Fruit fly (Drosophila melanogaster) whole organism, embryonic: Measurements from ENCODE around the gene eIF2gamma.
A peak's percentile ranks its signal among the peaks of the same experiment; 100 is the strongest.

ENCODE experiments used
- Asciz ChIP-seq: fragments of 200-800 bp; sonication (Bioruptor generic); optimal IDR thresholded peaks from 2 replicates; lab custom pipeline; 2017; ENCODE audit warnings: missing biosample characterization, mild to moderate bottlenecking, missing genetic modification characterization, missing genetic modification reagents
- CG11504 ChIP-seq: fragments of 200-800 bp; sonication (Bioruptor generic); optimal IDR thresholded peaks from 3 replicates; lab custom pipeline; 2019; ENCODE audit warnings: missing biosample characterization, mild to moderate bottlenecking, missing genetic modification characterization, moderate library complexity
- CG12155 ChIP-seq: fragments of 200-800 bp; sonication (Bioruptor generic); optimal IDR thresholded peaks from 3 replicates; lab custom pipeline; 2016; ENCODE audit warnings: missing biosample characterization, missing genetic modification characterization
- CG14667 ChIP-seq: fragments of 200-800 bp; sonication (Bioruptor generic); IDR thresholded peaks from 2 replicates; pipeline ENCODE4 v1.3.6; 2022; ENCODE audit warnings: missing biosample characterization, missing genetic modification characterization
- CG15601 ChIP-seq: fragments of 200-800 bp; sonication (Bioruptor generic); optimal IDR thresholded peaks from 3 replicates; lab custom pipeline; 2019; ENCODE audit warnings: missing biosample characterization, mild to moderate bottlenecking, missing genetic modification characterization, moderate library complexity
- CG16779 ChIP-seq: fragments of 200-800 bp; sonication (Bioruptor generic); IDR thresholded peaks from 2 replicates; pipeline ENCODE4 v1.3.6; 2022; ENCODE audit warnings: missing biosample characterization, missing genetic modification characterization
- CG17359 ChIP-seq: fragments of 200-800 bp; sonication (Bioruptor generic); optimal IDR thresholded peaks from 3 replicates; lab custom pipeline; 2018; ENCODE audit warnings: missing biosample characterization, mild to moderate bottlenecking, missing genetic modification characterization, moderate library complexity
- CG17802 ChIP-seq: fragments of 200-800 bp; sonication (Bioruptor generic); optimal IDR thresholded peaks from 2 replicates; lab custom pipeline; 2018; ENCODE audit warnings: missing biosample characterization, mild to moderate bottlenecking, missing genetic modification characterization, moderate library complexity
- CG18619 ChIP-seq: fragments of 200-800 bp; sonication (Bioruptor generic); optimal IDR thresholded peaks from 3 replicates; lab custom pipeline; 2017; ENCODE audit warnings: missing biosample characterization, mild to moderate bottlenecking, missing genetic modification characterization
- CG3163 ChIP-seq: fragments of 200-800 bp; sonication (Bioruptor generic); optimal IDR thresholded peaks from 3 replicates; lab custom pipeline; 2016; ENCODE audit warnings: missing biosample characterization, missing genetic modification characterization
- CG4424 ChIP-seq: fragments of 200-800 bp; sonication (Bioruptor generic); optimal IDR thresholded peaks from 3 replicates; lab custom pipeline; 2016; ENCODE audit warnings: missing biosample characterization, missing genetic modification characterization
- CG4707 ChIP-seq: fragments of 200-800 bp; sonication (Bioruptor generic); optimal IDR thresholded peaks from 2 replicates; lab custom pipeline; 2018; ENCODE audit warnings: missing biosample characterization, mild to moderate bottlenecking, missing genetic modification characterization, moderate library complexity
- CG8478 ChIP-seq: fragments of >200 bp; optimal IDR thresholded peaks from 2 replicates; lab custom pipeline; 2018
- Dll ChIP-seq: fragments of 200-800 bp; sonication (Bioruptor generic); IDR thresholded peaks from 4 replicates; pipeline ENCODE4 v1.3.6; 2022; ENCODE audit warnings: missing biosample characterization, missing genetic modification characterization; ENCODE audit not compliant: partially characterized antibody
- Dp ChIP-seq: fragments of 200-800 bp; sonication (Bioruptor generic); optimal IDR thresholded peaks from 2 replicates; lab custom pipeline; 2018; ENCODE audit warnings: missing biosample characterization, mild to moderate bottlenecking, missing genetic modification characterization, moderate library complexity
- Dref ChIP-seq: fragments of 200-800 bp; sonication (Bioruptor generic); IDR thresholded peaks from 2 replicates; pipeline ENCODE4 v1.3.6; 2022; ENCODE audit warnings: missing biosample characterization, missing genetic modification characterization
- GATAe ChIP-seq: fragments of 200-800 bp; sonication (Bioruptor generic); conservative IDR thresholded peaks from 2 replicates; pipeline ENCODE4 v1.3.6; 2022; ENCODE audit warnings: missing biosample characterization, missing genetic modification characterization
- Hr3 ChIP-seq: fragments of 200-800 bp; sonication (Bioruptor generic); optimal IDR thresholded peaks from 3 replicates; lab custom pipeline; 2016; ENCODE audit warnings: missing biosample characterization, missing genetic modification characterization
- Lpt ChIP-seq: fragments of >200 bp; optimal IDR thresholded peaks from 2 replicates; lab custom pipeline; 2018; ENCODE audit warnings: missing biosample characterization, missing genetic modification characterization
- Myb ChIP-seq: fragments of 200-800 bp; sonication (Bioruptor generic); optimal IDR thresholded peaks from 2 replicates; lab custom pipeline; 2016; ENCODE audit warnings: missing biosample characterization, missing genetic modification characterization
- Oli ChIP-seq: fragments of 200-800 bp; sonication (Bioruptor generic); optimal IDR thresholded peaks from 2 replicates; lab custom pipeline; 2018; ENCODE audit warnings: missing biosample characterization, mild to moderate bottlenecking, missing genetic modification characterization, moderate library complexity
- Opbp ChIP-seq: fragments of 200-800 bp; sonication (Bioruptor generic); IDR thresholded peaks from 3 replicates; pipeline ENCODE4 v1.3.6; 2022; ENCODE audit warnings: missing biosample characterization, missing genetic modification characterization; ENCODE audit not compliant: partially characterized antibody
- Poxn ChIP-seq: fragments of 200-800 bp; sonication (Bioruptor generic); IDR thresholded peaks from 2 replicates; pipeline ENCODE4 v1.3.6; 2022; ENCODE audit warnings: missing biosample characterization, missing genetic modification characterization
- Sox100B ChIP-seq: fragments of 200-800 bp; sonication (Bioruptor generic); optimal IDR thresholded peaks from 3 replicates; lab custom pipeline; 2018; ENCODE audit warnings: missing biosample characterization, mild to moderate bottlenecking, missing genetic modification characterization
- bcd ChIP-seq: fragments of 200-800 bp; sonication (Bioruptor generic); optimal IDR thresholded peaks from 2 replicates; lab custom pipeline; 2017; ENCODE audit warnings: missing biosample characterization, mild to moderate bottlenecking, missing genetic modification characterization
- chn ChIP-seq: fragments of 200-800 bp; sonication (Bioruptor generic); optimal IDR thresholded peaks from 2 replicates; lab custom pipeline; 2016; ENCODE audit warnings: missing biosample characterization, missing genetic modification characterization
- crol ChIP-seq: fragments of 200-800 bp; sonication (Bioruptor generic); IDR thresholded peaks from 2 replicates; pipeline ENCODE4 v1.3.6; 2022; ENCODE audit warnings: missing biosample characterization, missing genetic modification characterization
- dimm ChIP-seq: fragments of 200-800 bp; sonication (Bioruptor generic); IDR thresholded peaks from 2 replicates; pipeline ENCODE4 v1.3.6; 2022; ENCODE audit warnings: missing biosample characterization, missing genetic modification characterization
- dmrt99B ChIP-seq: fragments of 200-800 bp; sonication (Bioruptor generic); optimal IDR thresholded peaks from 2 replicates; lab custom pipeline; 2018; ENCODE audit warnings: missing biosample characterization, mild to moderate bottlenecking, missing genetic modification characterization, moderate library complexity
- fd102C ChIP-seq: fragments of 200-800 bp; sonication (Bioruptor generic); optimal IDR thresholded peaks from 2 replicates; lab custom pipeline; 2018; ENCODE audit warnings: missing biosample characterization, mild to moderate bottlenecking, missing genetic modification characterization, moderate library complexity
- ftz-f1 ChIP-seq: fragments of 200-800 bp; sonication (Bioruptor generic); optimal IDR thresholded peaks from 2 replicates; lab custom pipeline; 2016; ENCODE audit warnings: missing biosample characterization, missing genetic modification characterization
- fu2 ChIP-seq: fragments of 200-800 bp; sonication (Bioruptor generic); optimal IDR thresholded peaks from 2 replicates; lab custom pipeline; 2016; ENCODE audit warnings: missing biosample characterization, missing genetic modification characterization
- gcm ChIP-seq: fragments of 200-800 bp; sonication (Bioruptor generic); optimal IDR thresholded peaks from 2 replicates; lab custom pipeline; 2019; ENCODE audit warnings: missing biosample characterization, mild to moderate bottlenecking, missing genetic modification characterization, moderate library complexity
- gem ChIP-seq: fragments of 200-800 bp; sonication (Bioruptor generic); optimal IDR thresholded peaks from 2 replicates; lab custom pipeline; 2019; ENCODE audit warnings: missing biosample characterization, mild to moderate bottlenecking, missing genetic modification characterization, moderate library complexity
- grau ChIP-seq: fragments of 200-800 bp; optimal IDR thresholded peaks from 3 replicates; lab custom pipeline; 2019; ENCODE audit warnings: missing biosample characterization, mild to moderate bottlenecking, missing genetic modification characterization, moderate library complexity
- ind ChIP-seq: fragments of 200-800 bp; sonication (Bioruptor generic); optimal IDR thresholded peaks from 3 replicates; lab custom pipeline; 2016; ENCODE audit warnings: missing biosample characterization, missing genetic modification characterization
- jing ChIP-seq: fragments of 200-800 bp; sonication (Bioruptor generic); optimal IDR thresholded peaks from 2 replicates; lab custom pipeline; 2018; ENCODE audit warnings: missing biosample characterization, mild to moderate bottlenecking, missing genetic modification characterization
- ken ChIP-seq: fragments of 200-800 bp; sonication (Bioruptor generic); IDR thresholded peaks from 3 replicates; pipeline ENCODE4 v1.3.6; 2022; ENCODE audit warnings: missing biosample characterization, missing genetic modification characterization
- pb ChIP-seq: fragments of 200-800 bp; sonication (Bioruptor generic); optimal IDR thresholded peaks from 3 replicates; lab custom pipeline; 2016; ENCODE audit warnings: missing biosample characterization, missing genetic modification characterization
- peb ChIP-seq: fragments of 200-800 bp; sonication (Bioruptor generic); IDR thresholded peaks from 2 replicates; pipeline ENCODE4 v1.3.6; 2022; ENCODE audit warnings: missing biosample characterization, missing genetic modification characterization
- phol ChIP-seq: fragments of 200-800 bp; sonication (Bioruptor generic); optimal IDR thresholded peaks from 3 replicates; lab custom pipeline; 2018; ENCODE audit warnings: missing biosample characterization, mild to moderate bottlenecking, missing genetic modification characterization, moderate library complexity
- pita ChIP-seq: fragments of 200-800 bp; sonication (Bioruptor generic); optimal IDR thresholded peaks from 2 replicates; lab custom pipeline; 2017; ENCODE audit warnings: missing biosample characterization, mild to moderate bottlenecking, missing genetic modification characterization
- psq ChIP-seq: fragments of 200-800 bp; sonication (Bioruptor generic); optimal IDR thresholded peaks from 2 replicates; lab custom pipeline; 2017; ENCODE audit warnings: missing biosample characterization, missing genetic modification characterization
- so ChIP-seq: fragments of 200-800 bp; sonication (Bioruptor generic); IDR thresholded peaks from 3 replicates; pipeline ENCODE4 v1.3.6; 2022; ENCODE audit warnings: missing biosample characterization, missing genetic modification characterization
- stwl ChIP-seq: fragments of 200-800 bp; sonication (Bioruptor generic); optimal IDR thresholded peaks from 3 replicates; lab custom pipeline; 2018; ENCODE audit warnings: missing biosample characterization, mild to moderate bottlenecking, missing genetic modification characterization, moderate library complexity
- tup ChIP-seq: fragments of 200-800 bp; sonication (Bioruptor generic); optimal IDR thresholded peaks from 2 replicates; lab custom pipeline; 2016; ENCODE audit warnings: missing biosample characterization, mild to moderate bottlenecking, missing genetic modification characterization, moderate library complexity
- unpg ChIP-seq: fragments of 200-800 bp; sonication (Bioruptor generic); optimal IDR thresholded peaks from 3 replicates; lab custom pipeline; 2018; ENCODE audit warnings: missing biosample characterization, mild to moderate bottlenecking, missing genetic modification characterization, moderate library complexity
- usp ChIP-seq: fragments of >200 bp; optimal IDR thresholded peaks from 2 replicates; lab custom pipeline; 2017; ENCODE audit warnings: missing biosample characterization, missing genetic modification characterization
- yki ChIP-seq: fragments of >200 bp; optimal IDR thresholded peaks from 3 replicates; lab custom pipeline; 2018
- zen2 ChIP-seq: fragments of 200-800 bp; sonication (Bioruptor generic); IDR thresholded peaks from 3 replicates; pipeline ENCODE4 v1.3.6; 2022; ENCODE audit warnings: missing biosample characterization, missing genetic modification characterization; ENCODE audit not compliant: partially characterized antibody
- zfh2 ChIP-seq: fragments of 200-800 bp; sonication (Bioruptor generic); optimal IDR thresholded peaks from 2 replicates; lab custom pipeline; 2016; ENCODE audit warnings: missing biosample characterization, missing genetic modification characterization

The eIF2gamma gene

DNA sequence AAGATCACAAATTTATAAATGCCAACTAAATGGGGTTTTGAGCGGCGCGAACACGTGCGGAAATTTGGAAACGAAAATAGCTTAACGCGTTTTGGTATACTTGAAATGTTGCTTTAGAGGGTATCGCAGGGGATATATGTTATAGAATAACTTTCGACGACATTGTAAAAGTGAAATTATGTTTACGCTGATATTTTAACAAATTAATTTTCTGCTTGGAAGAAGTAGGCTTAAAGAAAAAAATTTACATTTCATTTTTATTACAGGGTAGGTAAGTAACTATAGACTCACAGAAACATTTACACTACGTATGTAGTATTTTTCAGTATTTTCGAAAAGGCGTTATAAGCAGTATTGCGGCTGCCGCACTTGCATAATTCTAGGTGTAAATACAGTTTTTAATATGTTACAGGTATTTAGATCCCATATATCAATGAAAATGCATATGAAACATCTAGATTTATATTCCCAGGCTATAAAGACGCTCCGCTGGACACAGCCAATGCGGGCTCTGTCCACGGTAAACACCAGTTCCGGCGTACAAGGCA is 33.9 kb downstream of the eIF2gamma start, which contains the start of the genes Art3 and mRpS10 (continued):
- TF ChIP-seq gcm (GFP tag; lab: Kevin White, UChicago): peak; percentile 100
- TF ChIP-seq ftz-f1 (GFP tag; lab: Kevin White, UChicago): peak; percentile 94
- TF ChIP-seq phol (tag; lab: Kevin White, UChicago): peak; percentile 100
- peak; percentile 100 for TF ChIP-seq jing
- peak; percentile 93 for TF ChIP-seq crol (GFP tag; lab: Robert Waterston, UW)
- TF ChIP-seq CG15601 (tag; lab: Kevin White, UChicago): peak; percentile 99
- TF ChIP-seq Oli (tag; lab: Kevin White, UChicago): peak; percentile 100
- TF ChIP-seq fu2 (GFP tag; lab: Kevin White, UChicago): peak; percentile 100
- peak; percentile 100 for TF ChIP-seq Sox100B (GFP tag; lab: Kevin White, UChicago)
- peak; percentile 100 for TF ChIP-seq dimm
- peak; percentile 99 for TF ChIP-seq fd102C (GFP tag; lab: Kevin White, UChicago)
- TF ChIP-seq yki (lab: Kevin White, UChicago): no peak
- TF ChIP-seq CG4424: peak; percentile 100
- TF ChIP-seq chn: peak; percentile 100
- no peak for TF ChIP-seq pita
- TF ChIP-seq pb (GFP tag; lab: Kevin White, UChicago): peak; percentile 100
- peak; percentile 100 for TF ChIP-seq unpg (GFP tag; lab: Kevin White, UChicago)
- peak; percentile 96 for TF ChIP-seq CG17802 (tag; lab: Kevin White, UChicago)
- TF ChIP-seq GATAe (GFP tag; lab: Robert Waterston, UW): peak; percentile 100
- TF ChIP-seq so (GFP tag; lab: Robert Waterston, UW): peak; percentile 100
- TF ChIP-seq zfh2 (GFP tag; lab: Kevin White, UChicago): peak; percentile 100
- peak; percentile 100 for TF ChIP-seq Asciz (GFP tag; lab: Kevin White, UChicago)
- peak; percentile 100 for TF ChIP-seq CG17359
- TF ChIP-seq Myb (GFP tag; lab: Kevin White, UChicago): peak; percentile 96
- peak; percentile 55 for TF ChIP-seq Dref
- TF ChIP-seq CG8478 (lab: Kevin White, UChicago): no peak
- TF ChIP-seq CG3163 (GFP tag; lab: Kevin White, UChicago): peak; percentile 96
- TF ChIP-seq stwl (tag; lab: Kevin White, UChicago): peak; percentile 98
- TF ChIP-seq Hr3: peak; percentile 100
- TF ChIP-seq dmrt99B (tag; lab: Kevin White, UChicago): peak; percentile 100
- peak; percentile 100 for TF ChIP-seq ind (GFP tag; lab: Kevin White, UChicago)
- TF ChIP-seq Poxn (GFP tag; lab: Robert Waterston, UW): peak; percentile 100
- TF ChIP-seq CG12155 (GFP tag; lab: Kevin White, UChicago): peak; percentile 99
- TF ChIP-seq CG16779: peak; percentile 100
- peak; percentile 100 for TF ChIP-seq grau (tag; lab: Kevin White, UChicago)
- peak; percentile 100 for TF ChIP-seq ken (GFP tag; lab: Robert Waterston, UW)
- TF ChIP-seq CG14667: peak; percentile 100
- TF ChIP-seq Dp (GFP tag; lab: Kevin White, UChicago): peak; percentile 68
- peak; percentile 99 for TF ChIP-seq psq (GFP tag; lab: Kevin White, UChicago)
- no peak for TF ChIP-seq Lpt (GFP tag; lab: Kevin White, UChicago)
- TF ChIP-seq usp (GFP tag; lab: Kevin White, UChicago): no peak
- TF ChIP-seq Dll (GFP tag; lab: Robert Waterston, UW): no peak
- TF ChIP-seq zen2 (GFP tag; lab: Robert Waterston, UW): no peak
- TF ChIP-seq CG11504 (tag; lab: Kevin White, UChicago): peak; percentile 99
- peak; percentile 98 for TF ChIP-seq CG4707 (GFP tag; lab: Kevin White, UChicago)
- TF ChIP-seq gem (tag; lab: Kevin White, UChicago): peak; percentile 100
- TF ChIP-seq tup (GFP tag; lab: Kevin White, UChicago): peak; percentile 98
- TF ChIP-seq Opbp (GFP tag; lab: Robert Waterston, UW): peak; percentile 29; the same call in 1 of the 3 replicates
- TF ChIP-seq bcd: peak; percentile 100
- peak; percentile 100 for TF ChIP-seq peb
- peak; percentile 100 for TF ChIP-seq CG18619 (GFP tag; lab: Kevin White, UChicago)
